Fruit fly (Drosophila melanogaster) whole organism, embryonic: ENCODE measurements around the gene Tango2.

Experiments
- Adf1 ChIP-seq: fragments of 200-800 bp; sonication (Bioruptor generic); IDR thresholded peaks from 2 replicates; pipeline ENCODE4 v1.3.6; 2022; ENCODE audit warnings: missing biosample characterization, missing genetic modification characterization
- CG10654 ChIP-seq: fragments of 200-800 bp; sonication (Bioruptor generic); optimal IDR thresholded peaks from 2 replicates; lab custom pipeline; 2016; ENCODE audit warnings: missing biosample characterization, missing genetic modification characterization
- CG11456 ChIP-seq: fragments of 200-800 bp; sonication (Bioruptor generic); IDR thresholded peaks from 3 replicates; pipeline ENCODE4 v1.3.6; 2022; ENCODE audit warnings: missing biosample characterization, missing genetic modification characterization
- CG11560 ChIP-seq: fragments of 200-800 bp; sonication (Bioruptor generic); IDR thresholded peaks from 3 replicates; pipeline ENCODE4 v1.3.6; 2022; ENCODE audit warnings: missing biosample characterization, missing genetic modification characterization
- CG1233 ChIP-seq: fragments of 200-800 bp; sonication (Bioruptor generic); optimal IDR thresholded peaks from 4 replicates; lab custom pipeline; 2018; ENCODE audit warnings: missing biosample characterization, mild to moderate bottlenecking, missing genetic modification characterization
- CG12391 ChIP-seq: fragments of 200-800 bp; sonication (Bioruptor generic); optimal IDR thresholded peaks from 3 replicates; lab custom pipeline; 2018; ENCODE audit warnings: missing biosample characterization, mild to moderate bottlenecking, missing genetic modification characterization, moderate library complexity
- CG13123 ChIP-seq: fragments of 200-800 bp; sonication (Bioruptor generic); optimal IDR thresholded peaks from 2 replicates; lab custom pipeline; 2016; ENCODE audit warnings: missing biosample characterization, missing genetic modification characterization
- CG1529 ChIP-seq: fragments of 200-800 bp; sonication (Bioruptor generic); optimal IDR thresholded peaks from 3 replicates; lab custom pipeline; 2018; ENCODE audit warnings: missing biosample characterization, missing genetic modification characterization
- CG1603 ChIP-seq: fragments of 200-800 bp; sonication (Bioruptor generic); optimal IDR thresholded peaks from 2 replicates; lab custom pipeline; 2019; ENCODE audit warnings: missing biosample characterization, mild to moderate bottlenecking, missing genetic modification characterization, moderate library complexity
- CG16815 ChIP-seq: fragments of 200-800 bp; sonication (Bioruptor generic); optimal IDR thresholded peaks from 3 replicates; lab custom pipeline; 2017; ENCODE audit warnings: missing biosample characterization, mild to moderate bottlenecking, missing genetic modification characterization
- CG17802 ChIP-seq: fragments of 200-800 bp; sonication (Bioruptor generic); optimal IDR thresholded peaks from 2 replicates; lab custom pipeline; 2018; ENCODE audit warnings: missing biosample characterization, mild to moderate bottlenecking, missing genetic modification characterization, moderate library complexity
- CG2120 ChIP-seq: fragments of 200-800 bp; sonication (Bioruptor generic); optimal IDR thresholded peaks from 3 replicates; lab custom pipeline; 2016; ENCODE audit warnings: missing biosample characterization, missing genetic modification characterization
- CG3065 ChIP-seq: fragments of 200-800 bp; sonication (Bioruptor generic); optimal IDR thresholded peaks from 2 replicates; lab custom pipeline; 2016; ENCODE audit warnings: missing biosample characterization, missing genetic modification characterization
- CG31388 ChIP-seq: fragments of 200-800 bp; sonication (Bioruptor generic); optimal IDR thresholded peaks from 2 replicates; lab custom pipeline; 2016; ENCODE audit warnings: missing biosample characterization, missing genetic modification characterization
- CG34224 ChIP-seq: fragments of 200-800 bp; sonication (Bioruptor generic); IDR thresholded peaks from 3 replicates; pipeline ENCODE4 v1.3.6; 2022; ENCODE audit warnings: missing biosample characterization, missing genetic modification characterization; ENCODE audit not compliant: partially characterized antibody
- CG3838 ChIP-seq: fragments of 200-800 bp; sonication (Bioruptor generic); optimal IDR thresholded peaks from 3 replicates; lab custom pipeline; 2016; ENCODE audit warnings: missing biosample characterization, missing genetic modification characterization
- CG43689 ChIP-seq: fragments of 200-800 bp; sonication (Bioruptor generic); IDR thresholded peaks from 2 replicates; pipeline ENCODE4 v1.3.6; 2022; ENCODE audit warnings: missing biosample characterization, missing genetic modification characterization
- CG6654 ChIP-seq: fragments of 200-800 bp; sonication (Bioruptor generic); optimal IDR thresholded peaks from 2 replicates; lab custom pipeline; 2017; ENCODE audit warnings: missing biosample characterization, mild to moderate bottlenecking, missing genetic modification characterization
- CG7357 ChIP-seq: fragments of 200-800 bp; sonication (Bioruptor generic); IDR thresholded peaks from 3 replicates; pipeline ENCODE4 v1.3.6; 2022; ENCODE audit warnings: missing biosample characterization, missing genetic modification characterization
- D19A ChIP-seq: fragments of 200-800 bp; optimal IDR thresholded peaks from 3 replicates; lab custom pipeline; 2019; ENCODE audit warnings: missing biosample characterization, mild to moderate bottlenecking, missing genetic modification characterization, moderate library complexity
- Dip2 ChIP-seq: fragments of 200-800 bp; sonication (Bioruptor generic); IDR thresholded peaks from 2 replicates; pipeline ENCODE4 v1.3.6; 2022; ENCODE audit warnings: missing biosample characterization, missing genetic modification characterization
- Doc3 ChIP-seq: fragments of 200-800 bp; sonication (Bioruptor generic); IDR thresholded peaks from 3 replicates; pipeline ENCODE4 v1.3.6; 2022; ENCODE audit warnings: missing biosample characterization, missing genetic modification characterization; ENCODE audit not compliant: partially characterized antibody
- ERR ChIP-seq: fragments of 200-800 bp; sonication (Bioruptor generic); optimal IDR thresholded peaks from 2 replicates; lab custom pipeline; 2016; ENCODE audit warnings: missing biosample characterization, missing genetic modification characterization
- Fer3 ChIP-seq: fragments of 200-800 bp; sonication (Bioruptor generic); optimal IDR thresholded peaks from 2 replicates; lab custom pipeline; 2018; ENCODE audit warnings: missing biosample characterization, mild to moderate bottlenecking, missing genetic modification characterization, moderate library complexity
- Gug ChIP-seq: fragments of 200-800 bp; sonication (Bioruptor generic); IDR thresholded peaks from 4 replicates; pipeline ENCODE4 v1.3.6; 2022; ENCODE audit warnings: missing biosample characterization, missing genetic modification characterization
- Hmr ChIP-seq: fragments of 200-800 bp; sonication (Bioruptor generic); optimal IDR thresholded peaks from 3 replicates; lab custom pipeline; 2017; ENCODE audit warnings: mild to moderate bottlenecking, missing biosample characterization, missing genetic modification reagents, missing genetic modification characterization
- Med ChIP-seq: fragments of 200-800 bp; sonication (Bioruptor generic); peaks from one replicate; lab custom pipeline; 2016; ENCODE audit warnings: missing biosample characterization, missing genetic modification characterization, mild to moderate bottlenecking, inconsistent platforms, moderate library complexity
- NK7.1 ChIP-seq: fragments of 200-800 bp; sonication (Bioruptor generic); optimal IDR thresholded peaks from 3 replicates; lab custom pipeline; 2016; ENCODE audit warnings: missing biosample characterization, missing genetic modification characterization
- Ptx1 ChIP-seq: fragments of 200-800 bp; sonication (Bioruptor generic); IDR thresholded peaks from 2 replicates; pipeline ENCODE4 v1.3.6; 2022; ENCODE audit warnings: missing biosample characterization, missing genetic modification characterization
- Stat92E ChIP-seq, 3 experiments: fragments of >200 bp in 2 of 3; fragments of 200-800 bp in 1 of 3; sonication (Bioruptor generic) in 1 of 3; optimal IDR thresholded peaks; 2 replicates each; lab custom pipeline; 2017 to 2019; ENCODE audit warnings: missing biosample characterization in 3 of 3, missing genetic modification characterization in 3 of 3, mild to moderate bottlenecking in 1 of 3, moderate library complexity in 1 of 3
- abd-A ChIP-seq: fragments of 200-800 bp; sonication (Bioruptor generic); optimal IDR thresholded peaks from 3 replicates; lab custom pipeline; 2019; ENCODE audit warnings: missing biosample characterization, mild to moderate bottlenecking, missing genetic modification characterization, moderate library complexity
- ac ChIP-seq: fragments of 200-800 bp; sonication (Bioruptor generic); optimal IDR thresholded peaks from 3 replicates; lab custom pipeline; 2017; ENCODE audit warnings: missing biosample characterization, mild to moderate bottlenecking, missing genetic modification characterization
- aop ChIP-seq: fragments of 200-800 bp; sonication (Bioruptor generic); IDR thresholded peaks from 2 replicates; pipeline ENCODE4 v1.3.6; 2022; ENCODE audit warnings: missing biosample characterization, missing genetic modification characterization
- ase ChIP-seq: fragments of 200-800 bp; sonication (Bioruptor generic); IDR thresholded peaks from 3 replicates; pipeline ENCODE4 v1.3.6; 2022; ENCODE audit warnings: missing biosample characterization, missing genetic modification characterization
- az2 ChIP-seq: fragments of 200-800 bp; sonication (Bioruptor generic); optimal IDR thresholded peaks from 3 replicates; lab custom pipeline; 2016; ENCODE audit warnings: missing biosample characterization, missing genetic modification characterization
- fru ChIP-seq: fragments of >200 bp; optimal IDR thresholded peaks from 2 replicates; lab custom pipeline; 2017
- gfzf ChIP-seq: fragments of 200-800 bp; sonication (Bioruptor generic); optimal IDR thresholded peaks from 2 replicates; lab custom pipeline; 2016; ENCODE audit warnings: missing biosample characterization, mild to moderate bottlenecking, missing genetic modification characterization, moderate library complexity
- gsb ChIP-seq: fragments of 200-800 bp; sonication (Bioruptor generic); IDR thresholded peaks from 2 replicates; pipeline ENCODE4 v1.3.6; 2022; ENCODE audit warnings: missing biosample characterization, missing genetic modification characterization
- h ChIP-seq: fragments of >200 bp; optimal IDR thresholded peaks from 2 replicates; lab custom pipeline; 2017
- kah ChIP-seq: fragments of 200-800 bp; sonication (Bioruptor generic); optimal IDR thresholded peaks from 2 replicates; lab custom pipeline; 2018; ENCODE audit warnings: missing biosample characterization, mild to moderate bottlenecking, missing genetic modification characterization
- nmo ChIP-seq: fragments of 200-800 bp; sonication (Bioruptor generic); optimal IDR thresholded peaks from 2 replicates; lab custom pipeline; 2018; ENCODE audit warnings: missing biosample characterization, mild to moderate bottlenecking, missing genetic modification characterization, moderate library complexity
- phol ChIP-seq: fragments of 200-800 bp; sonication (Bioruptor generic); optimal IDR thresholded peaks from 3 replicates; lab custom pipeline; 2018; ENCODE audit warnings: missing biosample characterization, mild to moderate bottlenecking, missing genetic modification characterization, moderate library complexity
- pita ChIP-seq: fragments of 200-800 bp; sonication (Bioruptor generic); optimal IDR thresholded peaks from 2 replicates; lab custom pipeline; 2017; ENCODE audit warnings: missing biosample characterization, mild to moderate bottlenecking, missing genetic modification characterization
- pros ChIP-seq: fragments of 200-800 bp; sonication (Bioruptor generic); optimal IDR thresholded peaks from 3 replicates; lab custom pipeline; 2019; ENCODE audit warnings: missing biosample characterization, mild to moderate bottlenecking, missing genetic modification characterization, moderate library complexity
- ro ChIP-seq: fragments of 200-800 bp; sonication (Bioruptor generic); IDR thresholded peaks from 2 replicates; pipeline ENCODE4 v1.3.6; 2022; ENCODE audit warnings: missing biosample characterization, missing genetic modification characterization
- shn ChIP-seq: fragments of 200-800 bp; sonication (Bioruptor generic); optimal IDR thresholded peaks from 3 replicates; lab custom pipeline; 2016; ENCODE audit warnings: missing biosample characterization, missing genetic modification characterization
- slou ChIP-seq: fragments of 200-800 bp; sonication (Bioruptor generic); optimal IDR thresholded peaks from 3 replicates; lab custom pipeline; 2016; ENCODE audit warnings: missing biosample characterization, missing genetic modification characterization
- sqz ChIP-seq: fragments of 200-800 bp; sonication (Bioruptor generic); optimal IDR thresholded peaks from 3 replicates; lab custom pipeline; 2018; ENCODE audit warnings: missing biosample characterization, mild to moderate bottlenecking, missing genetic modification characterization
- trem ChIP-seq: fragments of 200-800 bp; optimal IDR thresholded peaks from 3 replicates; lab custom pipeline; 2019; ENCODE audit warnings: missing biosample characterization, mild to moderate bottlenecking, missing genetic modification characterization, moderate library complexity
- ttk ChIP-seq: fragments of 200-800 bp; sonication (Bioruptor generic); IDR thresholded peaks from 2 replicates; pipeline ENCODE4 v2.1.2; 2022; ENCODE audit warnings: missing biosample characterization, missing genetic modification characterization
- wek ChIP-seq: fragments of 200-800 bp; sonication (Bioruptor generic); optimal IDR thresholded peaks from 3 replicates; lab custom pipeline; 2018; ENCODE audit warnings: missing biosample characterization, mild to moderate bottlenecking, missing genetic modification characterization, moderate library complexity
- wor ChIP-seq: fragments of 200-800 bp; sonication (Bioruptor generic); IDR thresholded peaks from 2 replicates; pipeline ENCODE4 v1.3.6; 2022; ENCODE audit warnings: missing biosample characterization, missing genetic modification characterization

The Tango2 gene

DNA sequence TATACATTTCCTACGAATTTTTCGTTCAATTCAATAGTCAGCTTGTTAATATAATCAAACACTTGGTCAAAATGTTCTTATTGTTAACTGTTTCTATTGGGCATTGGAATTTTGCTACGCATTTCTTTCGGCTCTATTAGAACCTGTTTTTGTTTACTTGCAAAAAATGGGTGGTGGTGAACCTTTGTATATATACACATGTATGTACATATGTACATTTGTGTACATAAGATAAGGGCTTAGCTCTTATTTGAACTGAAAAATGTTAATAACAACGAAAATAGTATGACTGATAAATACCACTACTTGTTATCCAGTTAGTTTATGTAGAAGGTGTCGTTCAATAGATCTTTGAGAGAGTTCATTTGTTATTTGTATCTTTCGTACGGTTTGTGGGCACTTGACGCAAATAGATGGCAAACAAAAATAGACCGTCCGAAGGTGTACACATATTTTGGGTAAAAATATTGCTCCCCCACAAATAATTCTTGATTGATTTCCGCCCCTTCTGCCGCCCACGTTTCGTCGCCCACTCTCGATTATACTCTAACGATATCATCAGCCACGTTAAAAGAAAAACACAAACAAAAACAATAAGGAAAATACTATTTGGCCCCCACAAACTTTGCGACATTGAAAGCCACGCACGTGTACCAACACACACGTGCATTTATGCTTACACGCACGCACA, 9.2 kb downstream of the Tango2 start (continued):
- TF ChIP-seq shn (GFP tag; lab: Kevin White, UChicago): no peak
- TF ChIP-seq gsb (GFP tag; lab: Robert Waterston, UW): no peak
- TF ChIP-seq trem (tag; lab: Kevin White, UChicago): no peak
- TF ChIP-seq CG31388 (GFP tag; lab: Kevin White, UChicago): no peak
- no peak for TF ChIP-seq fru
- no peak for TF ChIP-seq CG16815 (GFP tag; lab: Kevin White, UChicago)
- peak; percentile 26 for TF ChIP-seq CG2120 (GFP tag; lab: Kevin White, UChicago)
- no peak for TF ChIP-seq h (lab: Kevin White, UChicago)
- no peak for TF ChIP-seq aop
- no peak for TF ChIP-seq ro
- TF ChIP-seq CG1603 (tag; lab: Kevin White, UChicago): peak; percentile 35
- TF ChIP-seq az2: no peak
- no peak for TF ChIP-seq CG6654 (GFP tag; lab: Kevin White, UChicago)
- no peak for TF ChIP-seq wor (GFP tag; lab: Robert Waterston, UW)
- no peak for TF ChIP-seq Stat92E (GFP tag; optimal IDR thresholded peaks at IDR 0.05; lab: Kevin White, UChicago)
- TF ChIP-seq CG12391 (tag; lab: Kevin White, UChicago): no peak
- no peak for TF ChIP-seq NK7.1 (GFP tag; lab: Kevin White, UChicago)
- TF ChIP-seq ac (GFP tag; lab: Kevin White, UChicago): peak; percentile 17
- TF ChIP-seq D19A: no peak
- no peak for TF ChIP-seq ase (GFP tag; lab: Robert Waterston, UW)
- no peak for TF ChIP-seq sqz (GFP tag; lab: Kevin White, UChicago)
- no peak for TF ChIP-seq ERR (GFP tag; lab: Kevin White, UChicago)
- no peak for TF ChIP-seq CG11560 (tag; lab: Robert Waterston, UW)
- TF ChIP-seq CG17802 (tag; lab: Kevin White, UChicago): no peak
- TF ChIP-seq abd-A (tag; lab: Kevin White, UChicago): no peak
- TF ChIP-seq CG7357 (GFP tag; lab: Robert Waterston, UW): no peak
- TF ChIP-seq pros (GFP tag; lab: Kevin White, UChicago): no peak
- no peak for TF ChIP-seq slou (GFP tag; lab: Kevin White, UChicago)
- TF ChIP-seq CG1233 (GFP tag; lab: Kevin White, UChicago): peak; percentile 37
- no peak for TF ChIP-seq Gug
- no peak for TF ChIP-seq Dip2 (GFP tag; lab: Robert Waterston, UW)
- no peak for TF ChIP-seq Doc3 (GFP tag; lab: Robert Waterston, UW)
- no peak for TF ChIP-seq CG43689
- TF ChIP-seq CG34224 (GFP tag; lab: Robert Waterston, UW): no peak
- no peak for TF ChIP-seq Ptx1 (GFP tag; lab: Robert Waterston, UW)
- no peak for TF ChIP-seq Adf1
- TF ChIP-seq gfzf (GFP tag; lab: Kevin White, UChicago): no peak
- TF ChIP-seq Med (GFP tag; lab: Kevin White, UChicago): peak; percentile 62
- peak; percentile 64 for TF ChIP-seq Hmr
- peak; percentile 73 for TF ChIP-seq Fer3 (tag; lab: Kevin White, UChicago)
- TF ChIP-seq CG13123 (GFP tag; lab: Kevin White, UChicago): no peak
- no peak for TF ChIP-seq nmo (GFP tag; lab: Kevin White, UChicago)
- no peak for TF ChIP-seq phol
- TF ChIP-seq wek (GFP tag; lab: Kevin White, UChicago): peak; percentile 46
- no peak for TF ChIP-seq CG3065 (GFP tag; lab: Kevin White, UChicago)
- TF ChIP-seq kah (GFP tag; lab: Kevin White, UChicago): no peak
- TF ChIP-seq CG3838: no peak
- no peak for TF ChIP-seq pita (GFP tag; lab: Kevin White, UChicago)
- TF ChIP-seq CG1529 (GFP tag; lab: Kevin White, UChicago): no peak
- TF ChIP-seq CG10654 (GFP tag; lab: Kevin White, UChicago): no peak
- TF ChIP-seq ttk (GFP tag; lab: Robert Waterston, UW): no peak
- no peak for TF ChIP-seq CG11456 (GFP tag; lab: Robert Waterston, UW)
